Worm (Caenorhabditis elegans) whole organism, midembryonic: ENCODE data around the gene got-2.2.

Experiments
- tab-1 ChIP-seq: fragments of 200-800 bp; sonication (Bioruptor generic); IDR thresholded peaks from 2 replicates; pipeline ENCODE4 v1.3.6; 2022; ENCODE audit warnings: missing genetic modification characterization, missing compliant biosample characterization
- ztf-23 ChIP-seq: fragments of 200-800 bp; sonication (Bioruptor generic); IDR thresholded peaks from 2 replicates; pipeline ENCODE4 v1.3.6; 2022; ENCODE audit warnings: missing genetic modification reagents, missing genetic modification characterization, missing compliant biosample characterization

DNA sequence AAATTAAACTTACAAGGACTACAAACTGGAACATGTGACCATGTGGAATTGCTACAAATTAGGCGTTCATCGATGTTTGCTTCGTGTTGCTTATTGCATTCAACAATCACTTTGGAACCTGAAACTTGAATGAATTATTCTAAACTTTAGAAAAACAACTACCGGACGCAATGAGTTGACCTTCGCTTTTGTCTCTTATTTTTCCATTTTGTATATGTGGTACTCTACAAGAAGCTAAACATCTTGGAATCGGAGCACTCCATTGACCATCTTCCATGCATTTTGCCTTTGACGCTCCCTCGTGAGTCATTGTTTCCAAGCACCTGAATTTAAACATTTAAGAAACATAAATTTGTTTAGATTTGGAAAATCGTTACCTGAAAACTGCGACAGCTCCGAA is 48.3 kb downstream of the got-2.2 start:
- TF ChIP-seq tab-1 = no peak
- no peak for TF ChIP-seq ztf-23 (GFP tag; lab: Robert Waterston, UW)
